Worm (Caenorhabditis elegans) whole organism, midembryonic: Measurements from ENCODE around the gene dyrb-1.

ENCODE experiments used
- cog-1 ChIP-seq: sonication (generic microtip); optimal IDR thresholded peaks from 2 replicates; lab custom pipeline; 2016; ENCODE audit warnings: missing genetic modification characterization, missing compliant biosample characterization
- flt-1 ChIP-seq: fragments of 200-800 bp; sonication (Bioruptor generic); IDR thresholded peaks from 2 replicates; pipeline ENCODE4 v1.3.6; 2022; ENCODE audit warnings: missing genetic modification characterization, missing compliant biosample characterization
- med-1 ChIP-seq: sonication (generic microtip); optimal IDR thresholded peaks from 2 replicates; lab custom pipeline; 2017; ENCODE audit warnings: missing genetic modification characterization, mild to moderate bottlenecking, missing compliant biosample characterization, antibody characterized with exemption, missing genetic modification reagents; ENCODE audit not compliant: insufficient read depth
- tab-1 ChIP-seq: fragments of 200-800 bp; sonication (Bioruptor generic); IDR thresholded peaks from 2 replicates; pipeline ENCODE4 v1.3.6; 2022; ENCODE audit warnings: missing genetic modification characterization, missing compliant biosample characterization

ce11 chrII:9069836-9070235, 37.1 kb downstream of the dyrb-1 start:
- no peak for TF ChIP-seq med-1 (GFP tag; lab: Kevin White, UChicago)
- no peak for TF ChIP-seq cog-1 (tag; lab: Kevin White, UChicago)
- TF ChIP-seq tab-1 = no peak
- TF ChIP-seq flt-1 (GFP tag; lab: Robert Waterston, UW) = no peak
